Worm (Caenorhabditis elegans): ENCODE measurements around the gene enu-3.6.

Gene enu-3.6

DNA sequence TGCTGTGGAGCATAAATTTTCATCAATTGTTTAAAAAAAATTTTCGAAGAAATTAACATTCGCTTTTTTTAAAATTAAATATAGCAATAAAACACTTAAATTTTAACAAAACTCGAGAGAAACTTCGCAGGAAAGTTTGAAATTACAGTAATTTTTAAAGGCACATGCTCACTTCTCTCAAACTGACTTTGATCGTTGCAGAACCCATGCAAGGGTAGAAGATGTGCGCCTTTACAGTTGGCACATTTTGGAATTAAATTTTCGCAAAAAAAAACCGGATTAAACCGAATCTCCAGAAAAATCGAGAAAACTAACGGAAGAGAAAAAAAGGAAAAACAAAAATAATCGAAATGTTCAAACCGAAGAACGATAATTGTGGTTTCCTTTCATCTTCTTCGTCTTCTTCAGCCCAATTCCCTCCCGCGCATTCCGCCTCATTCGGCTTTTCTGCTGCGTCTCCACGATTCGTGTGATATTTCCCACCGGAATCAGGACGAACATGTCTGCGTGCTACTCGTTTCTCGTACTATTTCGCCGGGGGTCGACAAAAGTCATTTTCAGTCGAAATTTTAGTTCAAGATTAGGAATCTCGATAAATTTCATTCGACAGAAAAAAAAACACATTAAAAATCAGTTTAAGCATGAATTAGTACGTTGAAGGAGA is 13.8 kb upstream of the enu-3.6 start (continued):
- TF ChIP-seq ceh-27 (GFP tag; optimal IDR thresholded peaks at IDR 0.05), result no peak
- no peak for TF ChIP-seq madf-3 (GFP tag; IDR thresholded peaks at IDR 0.05)
- no peak for TF ChIP-seq F39B2.1 (GFP tag; IDR thresholded peaks at IDR 0.05)
- no peak for TF ChIP-seq aptf-3 (GFP tag; IDR thresholded peaks at IDR 0.05)
- no peak for TF ChIP-seq fkh-3 (tag; optimal IDR thresholded peaks at IDR 0.05)
- no peak for TF ChIP-seq rec-8 (tag; optimal IDR thresholded peaks at IDR 0.05)

DNA sequence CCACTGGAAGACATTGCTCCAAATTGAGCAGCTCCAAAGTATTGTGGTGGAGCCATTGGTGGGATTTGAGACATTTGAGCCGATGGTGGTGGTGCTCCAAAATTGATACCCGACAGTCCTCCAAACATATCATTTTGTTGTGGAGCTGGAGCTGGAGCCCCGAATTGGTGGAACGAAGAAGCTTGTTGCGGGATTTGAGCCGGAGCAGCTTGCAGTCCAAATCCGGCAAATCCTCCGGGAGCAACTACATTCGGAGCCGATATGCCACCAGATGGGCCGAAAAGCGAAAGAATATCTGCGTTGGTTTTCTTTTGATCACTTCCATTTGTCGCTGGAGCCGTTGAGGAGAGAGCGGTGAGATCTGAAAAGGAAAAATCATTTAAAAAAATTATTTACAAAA is 12.2 kb upstream of the enu-3.6 start:
- TF ChIP-seq lin-26 (GFP tag; IDR thresholded peaks at IDR 0.05) (peak; percentile 54; the same call in 1 of the 2 replicates), chd-7 (tag; optimal IDR thresholded peaks at IDR 0.05) (peak; percentile 4), zfh-2 (GFP tag; conservative IDR thresholded peaks at IDR 0.05) (peak; percentile 30; the same call in 1 of the 2 replicates), K11D2.4 (GFP tag; IDR thresholded peaks at IDR 0.05) (no peak)

DNA sequence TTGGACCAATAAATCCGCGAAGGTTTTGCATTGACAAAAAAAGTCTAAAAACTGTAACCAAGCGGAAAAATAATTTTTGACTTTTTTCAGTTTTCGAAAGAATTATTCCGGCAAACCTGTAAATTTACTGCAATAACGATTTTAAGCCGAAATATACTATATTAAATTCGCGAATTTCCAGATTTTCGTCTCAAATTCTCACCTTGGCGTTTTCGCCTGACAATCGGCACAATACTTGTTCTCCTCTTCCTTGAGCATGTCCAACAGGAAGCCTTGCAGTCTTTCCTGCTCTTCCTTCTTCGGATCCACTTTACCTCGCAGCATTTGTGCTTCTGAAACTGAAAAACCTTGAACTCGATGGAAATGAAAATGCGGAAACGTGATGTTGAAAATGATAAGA is 10.8 kb upstream of the enu-3.6 start, which contains the start of gene smap-1:
Gene smap-1, minus strand, starts transcription at position 338 of the 400 bp plus-strand sequence.
- TF ChIP-seq pha-4 (tag; optimal IDR thresholded peaks at IDR 0.05), result no peak

DNA sequence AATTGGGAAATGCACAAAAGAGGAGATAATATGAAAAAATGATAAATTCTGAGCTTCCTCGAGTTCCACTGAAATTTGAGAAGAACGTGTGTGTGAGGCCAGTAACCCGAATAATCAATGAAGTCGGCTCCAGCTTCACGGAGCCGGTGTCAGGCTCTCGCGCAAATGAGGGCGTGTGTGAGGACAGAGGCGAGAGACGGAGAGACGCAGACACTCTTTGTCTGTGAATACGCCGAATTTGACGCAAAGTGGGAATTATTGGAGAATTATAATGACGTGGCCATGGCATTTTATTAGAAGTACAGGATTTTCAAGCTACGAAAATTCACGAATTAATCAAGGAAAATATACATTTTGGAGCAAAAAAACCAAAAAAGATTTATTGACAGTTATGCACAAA is 10.3 kb upstream of the enu-3.6 start:
- no peak for TF ChIP-seq snpc-1.1 (tag; optimal IDR thresholded peaks at IDR 0.05; ENCODE audit: insufficient read depth)
- TF ChIP-seq efl-1 (GFP tag; optimal IDR thresholded peaks at IDR 0.05), result no peak
- no peak for TF ChIP-seq mel-28 (tag; optimal IDR thresholded peaks at IDR 0.05; ENCODE audit: borderline replicate concordance)
- no peak for TF ChIP-seq hlh-26 (GFP tag; conservative IDR thresholded peaks at IDR 0.05)
- TF ChIP-seq lsy-27 (tag; optimal IDR thresholded peaks at IDR 0.05; ENCODE audit: borderline replicate concordance, insufficient read depth), result no peak
- TF ChIP-seq Y53F4B.3 (GFP tag; IDR thresholded peaks at IDR 0.05), result no peak
- TF ChIP-seq F37B4.10 (GFP tag; IDR thresholded peaks at IDR 0.05), result no peak
- no peak for TF ChIP-seq repo-1 (tag; optimal IDR thresholded peaks at IDR 0.05)
- no peak for TF ChIP-seq ceh-58 (GFP tag; IDR thresholded peaks at IDR 0.05)
- no peak for TF ChIP-seq snpc-3.4 (tag; optimal IDR thresholded peaks at IDR 0.05)
- no peak for TF ChIP-seq ztf-28 (GFP tag; IDR thresholded peaks at IDR 0.05)
- no peak for TF ChIP-seq Y95B8A.8 (GFP tag; IDR thresholded peaks at IDR 0.05)
- no peak for TF ChIP-seq attf-3 (GFP tag; conservative IDR thresholded peaks at IDR 0.05)
- no peak for TF ChIP-seq ceh-40 (GFP tag; IDR thresholded peaks at IDR 0.05)
- no peak for TF ChIP-seq sptf-2 (GFP tag; optimal IDR thresholded peaks at IDR 0.05)
- TF ChIP-seq die-1 (tag; optimal IDR thresholded peaks at IDR 0.05), result no peak
- TF ChIP-seq unc-130 (GFP tag; optimal IDR thresholded peaks at IDR 0.05), result no peak
- TF ChIP-seq gei-17 (GFP tag; optimal IDR thresholded peaks at IDR 0.05), result no peak
- no peak for TF ChIP-seq cebp-1 (GFP tag; IDR thresholded peaks at IDR 0.05)
- peak; percentile 48 for TF ChIP-seq cebp-1 (tag; optimal IDR thresholded peaks at IDR 0.05)
- TF ChIP-seq snpc-4 (GFP tag; optimal IDR thresholded peaks at IDR 0.05), result no peak
- peak in 1 of 4 experiments; percentile 14 for TF ChIP-seq snpc-4 (tag; optimal IDR thresholded peaks at IDR 0.05)
- TF ChIP-seq madf-10 (tag; optimal IDR thresholded peaks at IDR 0.05), result peak; percentile 30
- peak; percentile 42; the same call in 1 of the 2 replicates for TF ChIP-seq hmg-1.2 (GFP tag; IDR thresholded peaks at IDR 0.05)
- no peak for TF ChIP-seq B0035.1 (tag; optimal IDR thresholded peaks at IDR 0.05)
- peak; percentile 39; the same call in 1 of the 2 replicates for TF ChIP-seq nfyb-1 (GFP tag; IDR thresholded peaks at IDR 0.05)
- TF ChIP-seq rcor-1 (GFP tag; IDR thresholded peaks at IDR 0.05), result 0 out of 2 replicates have a peak, but pooled peaks have one; percentile 5
- TF ChIP-seq let-526 (GFP tag; IDR thresholded peaks at IDR 0.05), result no peak
- TF ChIP-seq nhr-80 (tag; optimal IDR thresholded peaks at IDR 0.05), result peak; percentile 45
- TF ChIP-seq madf-6 (GFP tag; IDR thresholded peaks at IDR 0.05), result peak; percentile 37
- TF ChIP-seq dox-1 (GFP tag; IDR thresholded peaks at IDR 0.05), result peak; percentile 51; the same call in 1 of the 2 replicates
- no peak for TF ChIP-seq ama-1 (optimal IDR thresholded peaks at IDR 0.05)
- peak in 1 of 2 experiments; percentile 7 for TF ChIP-seq ama-1 (GFP tag; optimal IDR thresholded peaks at IDR 0.05)
